Fruit fly (Drosophila melanogaster) whole organism, wandering third instar larva: ENCODE results near the gene fan.

Experiments
- Abd-B ChIP-seq: fragments of >200 bp; optimal IDR thresholded peaks from 2 replicates; lab custom pipeline; 2017; ENCODE audit warnings: missing biosample characterization, missing genetic modification characterization
- CrebA ChIP-seq: fragments of 200-800 bp; sonication (Bioruptor generic); optimal IDR thresholded peaks from 2 replicates; lab custom pipeline; 2016; ENCODE audit warnings: missing biosample characterization, mild to moderate bottlenecking, missing genetic modification characterization, borderline replicate concordance
- Dfd ChIP-seq: fragments of >200 bp; optimal IDR thresholded peaks from 2 replicates; lab custom pipeline; 2017; ENCODE audit warnings: missing biosample characterization, missing genetic modification characterization
- Dif ChIP-seq: fragments of 200-275, 200-300 bp; sonication (Bioruptor generic); optimal IDR thresholded peaks from 2 replicates; lab custom pipeline; 2018; ENCODE audit warnings: missing biosample characterization, missing genetic modification characterization; ENCODE audit not compliant: partially characterized antibody
- HLH106 ChIP-seq: fragments of 200-800 bp; optimal IDR thresholded peaks from 3 replicates; lab custom pipeline; 2019; ENCODE audit warnings: missing biosample characterization, mild to moderate bottlenecking, missing genetic modification characterization, moderate library complexity
- Hnf4 ChIP-seq: fragments of 200-800 bp; sonication (Bioruptor generic); optimal IDR thresholded peaks from 2 replicates; lab custom pipeline; 2016; ENCODE audit warnings: missing biosample characterization, mild to moderate bottlenecking, missing genetic modification characterization
- Mio ChIP-seq: sonication (Bioruptor generic); optimal IDR thresholded peaks from 2 replicates; lab custom pipeline; 2016; ENCODE audit warnings: missing biosample characterization, missing genetic modification characterization
- foxo ChIP-seq, 2 experiments: fragments of 200-800 bp; sonication (Bioruptor generic); optimal IDR thresholded peaks; 2 replicates in 1 of 2; 3 replicates in 1 of 2; lab custom pipeline; 2016 to 2017; ENCODE audit warnings: missing biosample characterization in 2 of 2, missing genetic modification characterization in 2 of 2
- usp ChIP-seq: fragments of >200 bp; optimal IDR thresholded peaks from 2 replicates; lab custom pipeline; 2017; ENCODE audit warnings: missing biosample characterization, missing genetic modification characterization

DNA sequence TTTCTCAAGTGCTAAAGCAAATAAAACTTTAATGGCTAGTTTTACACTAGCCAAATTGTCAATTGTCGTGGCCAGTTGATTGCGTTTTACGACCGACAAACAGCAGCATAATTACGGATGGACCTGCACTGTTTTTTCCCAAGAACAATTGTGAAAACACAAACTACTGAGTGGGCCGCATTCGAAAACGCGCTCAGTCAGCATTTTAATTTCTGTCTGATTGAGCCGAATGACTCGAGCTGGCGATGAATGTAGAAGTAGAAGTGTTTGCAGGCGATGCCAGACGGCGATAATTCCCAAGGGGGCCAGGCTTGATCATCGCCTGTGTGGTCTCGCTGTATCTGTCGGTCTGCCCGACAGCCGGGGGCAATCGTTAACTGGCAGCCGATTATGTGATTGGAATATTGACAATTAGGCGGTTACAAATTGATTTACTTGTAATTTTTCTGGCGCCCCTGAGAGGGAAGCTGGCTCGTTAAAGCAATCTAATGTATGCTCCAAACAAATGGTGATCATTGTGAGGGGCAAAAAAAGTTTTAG, 49.2 kb upstream of the fan start:
- no peak for TF ChIP-seq Dif (GFP tag; lab: Kevin White, UChicago)
- no peak for TF ChIP-seq Abd-B (GFP tag; lab: Kevin White, UChicago)
- no peak for TF ChIP-seq usp (GFP tag; lab: Kevin White, UChicago)
- TF ChIP-seq Dfd (GFP tag; lab: Kevin White, UChicago), result no peak
- TF ChIP-seq Mio, result no peak
- TF ChIP-seq HLH106 (tag; lab: Kevin White, UChicago), result no peak
- no peak for TF ChIP-seq Hnf4 (GFP tag; lab: Kevin White, UChicago)
- no peak for TF ChIP-seq CrebA (GFP tag; lab: Kevin White, UChicago)
- no peak for TF ChIP-seq foxo (GFP tag; optimal IDR thresholded peaks at IDR 0.05; lab: Kevin White, UChicago)
